Worm (Caenorhabditis elegans): Measurements from ENCODE around the gene ZK550.6.
A peak's percentile ranks its signal among the peaks of the same experiment; 100 is the strongest.

ZK550.6 gene

DNA sequence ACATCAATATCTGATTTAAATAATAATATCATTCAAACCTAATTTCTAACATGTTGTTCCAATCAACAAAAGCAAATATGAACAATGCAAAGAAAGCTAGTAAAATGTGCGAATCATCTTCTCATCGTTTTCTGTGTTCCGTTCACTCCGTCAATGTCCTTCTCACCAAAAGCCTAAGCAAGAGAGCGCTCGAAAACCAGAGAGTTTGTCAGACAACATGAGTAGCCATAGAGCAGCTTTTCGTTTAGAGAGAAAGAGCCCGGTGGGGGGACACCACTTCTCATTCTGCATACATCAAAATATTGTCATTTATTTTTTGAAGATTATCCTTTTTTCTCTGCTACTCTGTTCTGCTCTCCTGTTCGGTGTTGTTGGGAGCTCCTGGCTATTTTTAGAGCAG, 31.4 kb upstream of the ZK550.6 start:
- TF ChIP-seq hmg-11 (tag; optimal IDR thresholded peaks at IDR 0.05): peak; percentile 40
- peak; percentile 72 for TF ChIP-seq lin-39 (tag; optimal IDR thresholded peaks at IDR 0.05)
- TF ChIP-seq egl-5 (tag; optimal IDR thresholded peaks at IDR 0.05): peak; percentile 71
- peak; percentile 32 for TF ChIP-seq lin-15B (tag; optimal IDR thresholded peaks at IDR 0.05)
- no peak for TF ChIP-seq mml-1 (tag; optimal IDR thresholded peaks at IDR 0.05)

DNA sequence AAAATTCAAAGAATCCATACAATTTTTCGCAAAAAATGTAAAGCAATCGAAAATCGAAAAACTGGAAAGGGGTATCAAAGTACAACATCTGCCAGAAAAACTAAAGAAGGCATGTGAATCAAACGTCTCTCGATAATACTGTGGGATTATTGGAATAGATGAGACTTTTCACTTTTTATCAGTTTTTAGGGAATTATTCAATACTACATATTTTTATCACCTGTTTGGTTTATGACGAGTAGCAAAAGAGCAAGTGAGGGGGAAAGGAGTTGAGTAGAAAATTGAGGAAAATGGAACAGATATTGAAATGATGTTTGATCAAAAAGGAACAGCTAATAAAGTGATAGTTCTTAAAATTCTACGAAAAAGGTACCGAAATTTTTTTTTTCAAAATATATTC, 30.8 kb upstream of the ZK550.6 start:
- TF ChIP-seq nhr-28 (tag; optimal IDR thresholded peaks at IDR 0.05) (no peak), pqm-1 (tag; optimal IDR thresholded peaks at IDR 0.05) (peak; percentile 55), zag-1 (tag; optimal IDR thresholded peaks at IDR 0.05) (no peak), ceh-16 (tag; optimal IDR thresholded peaks at IDR 0.05) (no peak), elt-2 (tag; optimal IDR thresholded peaks at IDR 0.05) (peak; percentile 59)

ce11 chrIV:17292350-17292749, 30.1 kb upstream of the ZK550.6 start:
- TF ChIP-seq pqm-1 (tag; optimal IDR thresholded peaks at IDR 0.05) (peak; percentile 72), nhr-28 (tag; optimal IDR thresholded peaks at IDR 0.05) (no peak), lsy-12 (tag; optimal IDR thresholded peaks at IDR 0.05) (no peak), nhr-77 (tag; optimal IDR thresholded peaks at IDR 0.05) (no peak), ztf-4 (tag; optimal IDR thresholded peaks at IDR 0.05) (no peak), ceh-82 (tag; optimal IDR thresholded peaks at IDR 0.05) (no peak), elt-2 (tag; optimal IDR thresholded peaks at IDR 0.05) (peak; percentile 59), nhr-25 (tag; optimal IDR thresholded peaks at IDR 0.05) (no peak), ceh-28 (tag; optimal IDR thresholded peaks at IDR 0.05) (no peak)

DNA sequence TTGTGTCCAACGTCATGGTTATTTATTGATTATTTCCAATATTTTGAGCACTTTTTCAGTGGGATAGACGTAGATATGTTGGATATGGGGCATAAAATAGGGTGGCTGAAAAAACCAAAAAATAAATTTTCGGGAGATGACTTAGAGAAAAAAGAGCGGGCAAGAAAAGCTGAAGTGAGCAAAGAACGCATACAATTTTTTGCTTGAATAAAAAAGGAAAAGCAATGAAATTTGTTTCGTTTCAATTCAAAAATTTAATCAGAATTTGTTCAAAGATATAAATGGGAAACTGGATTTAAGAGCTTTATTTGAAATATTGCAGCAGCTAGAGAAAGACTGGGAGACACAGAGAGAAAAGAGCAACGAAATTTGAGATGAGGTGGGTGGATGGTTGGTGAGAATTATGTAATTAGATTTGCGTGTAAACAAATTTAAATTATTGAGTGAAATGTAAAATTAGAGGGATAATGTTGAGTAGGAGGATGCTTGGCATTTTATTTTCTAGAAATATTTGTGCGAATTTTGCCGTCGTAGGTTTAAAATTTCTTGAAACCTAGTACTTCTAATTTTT, 29.4 kb upstream of the ZK550.6 start, which contains the start of the genes T28F3.11 and slc-17.4:
Gene T28F3.11 (minus strand): TSS at position 51 of the 571 bp plus-strand sequence.
Gene slc-17.4 (minus strand): TSS at position 105 of the 571 bp plus-strand sequence.
- TF ChIP-seq egl-5 (tag; optimal IDR thresholded peaks at IDR 0.05) (no peak), mdl-1 (tag; optimal IDR thresholded peaks at IDR 0.05) (no peak), nhr-25 (tag; optimal IDR thresholded peaks at IDR 0.05) (no peak), elt-2 (tag; optimal IDR thresholded peaks at IDR 0.05) (no peak), nhr-76 (tag; optimal IDR thresholded peaks at IDR 0.05) (no peak), ZK546.5 (tag; optimal IDR thresholded peaks at IDR 0.05) (no peak), zag-1 (tag; optimal IDR thresholded peaks at IDR 0.05) (no peak), nhr-23 (tag; optimal IDR thresholded peaks at IDR 0.05) (no peak), ceh-16 (tag; optimal IDR thresholded peaks at IDR 0.05) (no peak), nhr-12 (tag; optimal IDR thresholded peaks at IDR 0.05) (no peak), R02D3.7 (tag; optimal IDR thresholded peaks at IDR 0.05) (no peak), jun-1 (tag; optimal IDR thresholded peaks at IDR 0.05) (no peak), lin-39 (tag; optimal IDR thresholded peaks at IDR 0.05) (no peak), daf-12 (tag; optimal IDR thresholded peaks at IDR 0.05) (no peak), unc-62 (GFP tag; optimal IDR thresholded peaks at IDR 0.05) (no peak), nhr-67 (tag; optimal IDR thresholded peaks at IDR 0.05) (no peak), ceh-9 (tag; optimal IDR thresholded peaks at IDR 0.05) (no peak)

- peak; percentile 13 for TF ChIP-seq egl-5 (tag; optimal IDR thresholded peaks at IDR 0.05)
- peak; percentile 3 for TF ChIP-seq elt-2 (tag; optimal IDR thresholded peaks at IDR 0.05)
- TF ChIP-seq lin-39 (tag; optimal IDR thresholded peaks at IDR 0.05): no peak
- no peak for TF ChIP-seq mdl-1 (tag; optimal IDR thresholded peaks at IDR 0.05)
- no peak for TF ChIP-seq nhr-11 (tag; optimal IDR thresholded peaks at IDR 0.05)
- TF ChIP-seq nhr-28 (tag; optimal IDR thresholded peaks at IDR 0.05): no peak
- TF ChIP-seq nfya-1 (tag; optimal IDR thresholded peaks at IDR 0.05; ENCODE audit: insufficient read depth): no peak
- no peak for TF ChIP-seq hmg-11 (tag; optimal IDR thresholded peaks at IDR 0.05)
- TF ChIP-seq R02D3.7 (tag; optimal IDR thresholded peaks at IDR 0.05): no peak
- TF ChIP-seq ztf-4 (tag; optimal IDR thresholded peaks at IDR 0.05): no peak
- no peak for TF ChIP-seq ceh-16 (tag; optimal IDR thresholded peaks at IDR 0.05)
- TF ChIP-seq eor-1 (tag; optimal IDR thresholded peaks at IDR 0.05): no peak
Observed at ce11 chrIV:17287908-17288675, 25.8 kb upstream of the ZK550.6 start, which contains the start of gene zipt-7.1. Gene zipt-7.1 (minus strand): TSS chrIV:17288139.

Data from whole organism, L3 larva.